Fruit fly (Drosophila melanogaster) whole organism, adult: ENCODE data around the gene wek.

ENCODE experiments used
- CG11617 ChIP-seq: fragments of 200-800 bp; sonication (Bioruptor generic); optimal IDR thresholded peaks from 2 replicates; lab custom pipeline; 2017; ENCODE audit warnings: mild to moderate bottlenecking, missing biosample characterization, missing genetic modification reagents, missing genetic modification characterization
- CG14711 ChIP-seq: fragments of 200-800 bp; sonication (Bioruptor generic); optimal IDR thresholded peaks from 2 replicates; lab custom pipeline; 2018; ENCODE audit warnings: missing biosample characterization, mild to moderate bottlenecking, missing genetic modification characterization, moderate library complexity
- CG1620 ChIP-seq: fragments of 200-800 bp; sonication (Bioruptor generic); optimal IDR thresholded peaks from 2 replicates; lab custom pipeline; 2016; ENCODE audit warnings: missing biosample characterization, missing genetic modification characterization
- CG33017 ChIP-seq: fragments of 200-800 bp; sonication (Bioruptor generic); optimal IDR thresholded peaks from 2 replicates; lab custom pipeline; 2018; ENCODE audit warnings: missing biosample characterization, mild to moderate bottlenecking, missing genetic modification characterization, moderate library complexity
- CG5204 ChIP-seq: fragments of 200-800 bp; sonication (Bioruptor generic); optimal IDR thresholded peaks from 2 replicates; lab custom pipeline; 2016; ENCODE audit warnings: missing biosample characterization, missing genetic modification characterization
- CG7045 ChIP-seq: fragments of 200-800 bp; sonication (Bioruptor generic); optimal IDR thresholded peaks from 2 replicates; lab custom pipeline; 2017; ENCODE audit warnings: missing biosample characterization, mild to moderate bottlenecking, missing genetic modification characterization
- CG7101 ChIP-seq: fragments of 200-800 bp; sonication (Bioruptor generic); optimal IDR thresholded peaks from 2 replicates; lab custom pipeline; 2018; ENCODE audit warnings: missing biosample characterization, mild to moderate bottlenecking, missing genetic modification characterization, moderate library complexity
- Crg-1 ChIP-seq: fragments of 200-800 bp; sonication (Bioruptor generic); optimal IDR thresholded peaks from 2 replicates; lab custom pipeline; 2016; ENCODE audit warnings: missing biosample characterization, missing genetic modification characterization
- Hr96 ChIP-seq: fragments of 200-800 bp; sonication (Bioruptor generic); optimal IDR thresholded peaks from 2 replicates; lab custom pipeline; 2016; ENCODE audit warnings: missing biosample characterization, missing genetic modification characterization
- Mnt ChIP-seq: fragments of 200-800 bp; sonication (Bioruptor generic); optimal IDR thresholded peaks from 2 replicates; lab custom pipeline; 2016; ENCODE audit warnings: missing biosample characterization, mild to moderate bottlenecking, missing genetic modification characterization
- cic ChIP-seq: fragments of 200-800 bp; sonication (Bioruptor generic); optimal IDR thresholded peaks from 2 replicates; lab custom pipeline; 2017; ENCODE audit warnings: missing biosample characterization, mild to moderate bottlenecking, missing genetic modification characterization, moderate library complexity
- cnc ChIP-seq, 2 experiments: fragments of >200 bp; optimal IDR thresholded peaks; 2 replicates each; lab custom pipeline; 2017
- kay ChIP-seq: fragments of 200-800 bp; sonication (Bioruptor generic); peaks from one replicate; lab custom pipeline; 2016; ENCODE audit warnings: missing biosample characterization, missing genetic modification characterization, borderline replicate concordance
- ovo ChIP-seq: fragments of 200-800 bp; sonication (Bioruptor generic); optimal IDR thresholded peaks from 2 replicates; lab custom pipeline; 2016; ENCODE audit warnings: missing biosample characterization, missing genetic modification characterization

DNA sequence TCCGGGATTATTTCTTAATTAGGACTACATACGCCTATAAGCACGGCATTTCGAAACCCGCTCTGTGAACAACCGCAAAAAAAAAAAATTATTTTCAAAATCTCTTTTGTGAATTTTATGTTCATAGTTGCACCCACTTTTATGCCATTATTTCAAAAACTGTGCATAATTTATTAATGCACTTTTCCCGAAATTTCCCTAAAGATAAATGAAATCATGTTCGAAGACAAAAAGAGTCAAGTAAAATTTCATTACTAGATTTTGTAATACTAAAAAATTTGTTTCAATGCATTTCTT lies 16.9 kb downstream of the wek start:
- no peak for TF ChIP-seq CG5204
- TF ChIP-seq CG1620 (GFP tag; lab: Kevin White, UChicago) = no peak
- no peak for TF ChIP-seq cnc (optimal IDR thresholded peaks at IDR 0.05; lab: Kevin White, UChicago)
- no peak for TF ChIP-seq Hr96 (GFP tag; lab: Kevin White, UChicago)
- no peak for TF ChIP-seq kay (GFP tag; lab: Kevin White, UChicago)
- no peak for TF ChIP-seq Mnt (GFP tag; lab: Kevin White, UChicago)
- no peak for TF ChIP-seq CG11617 (GFP tag; lab: Kevin White, UChicago)
- no peak for TF ChIP-seq CG14711 (tag; lab: Kevin White, UChicago)
- no peak for TF ChIP-seq CG7045 (GFP tag; lab: Kevin White, UChicago)
- no peak for TF ChIP-seq ovo
- TF ChIP-seq Crg-1 (GFP tag; lab: Kevin White, UChicago) = no peak
- TF ChIP-seq cic (GFP tag; lab: Kevin White, UChicago) = no peak
- no peak for TF ChIP-seq CG7101
- TF ChIP-seq CG33017 = no peak
